Fruit fly (Drosophila melanogaster): ENCODE measurements around the gene Sf3a1.

DNA sequence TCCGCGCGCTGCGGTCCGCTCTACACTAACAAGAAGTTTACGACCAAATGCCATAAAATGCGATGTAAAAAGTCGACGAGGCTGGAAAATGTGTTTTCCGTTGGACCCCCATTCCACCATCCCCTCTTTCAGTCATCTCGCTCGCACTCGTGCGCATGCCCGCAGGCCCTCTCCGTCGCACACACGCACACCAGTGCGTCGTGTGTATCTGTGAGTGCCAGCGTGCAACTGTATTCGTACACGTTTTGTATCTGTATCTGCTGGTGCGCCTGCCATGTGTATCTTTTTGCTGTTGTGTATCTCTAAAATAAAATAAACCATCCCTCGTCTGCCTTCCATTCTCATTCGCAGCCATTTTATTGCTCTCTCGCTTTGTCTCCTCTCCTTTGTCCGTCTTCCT is 41.9 kb downstream of the Sf3a1 start:
- TF ChIP-seq CG16779 (tag; optimal IDR thresholded peaks at IDR 0.05) (no peak), svp (GFP tag) (no peak), dsx (GFP tag; optimal IDR thresholded peaks at IDR 0.05; ENCODE audit: poor library complexity, severe bottlenecking) (no peak), OdsH (GFP tag; optimal IDR thresholded peaks at IDR 0.05) (no peak), CG8119 (GFP tag; IDR thresholded peaks at IDR 0.05) (no peak), Sox102F (GFP tag; optimal IDR thresholded peaks at IDR 0.05) (no peak), CG11294 (GFP tag; IDR thresholded peaks at IDR 0.05) (no peak), CG11902 (GFP tag; optimal IDR thresholded peaks at IDR 0.05) (no peak)
